Fruit fly (Drosophila melanogaster) whole organism, adult: ENCODE results near the gene CG14325.

ENCODE experiments used
- bab1 ChIP-seq: fragments of 200-800 bp; sonication (Bioruptor generic); optimal IDR thresholded peaks from 3 replicates; lab custom pipeline; 2019; ENCODE audit warnings: missing biosample characterization, mild to moderate bottlenecking, missing genetic modification characterization, moderate library complexity
- ovo ChIP-seq: fragments of 200-800 bp; sonication (Bioruptor generic); optimal IDR thresholded peaks from 2 replicates; lab custom pipeline; 2016; ENCODE audit warnings: missing biosample characterization, missing genetic modification characterization
- tj ChIP-seq: fragments of 200-800 bp; sonication (Bioruptor generic); optimal IDR thresholded peaks from 3 replicates; lab custom pipeline; 2017; ENCODE audit warnings: missing biosample characterization, mild to moderate bottlenecking, missing genetic modification characterization, moderate library complexity

- TF ChIP-seq bab1 (GFP tag; lab: Kevin White, UChicago) (no peak), ovo (GFP tag; lab: Kevin White, UChicago) (no peak), tj (GFP tag; lab: Kevin White, UChicago) (no peak)
Measured at dm6 chr3R:17617121-17617975, 9.6 kb upstream of the CG14325 start.
